Fruit fly (Drosophila melanogaster) whole organism, embryonic: ENCODE measurements around the gene CG3117.

Source experiments
- Antp ChIP-seq: fragments of 200-800 bp; sonication (Bioruptor generic); optimal IDR thresholded peaks from 3 replicates; lab custom pipeline; 2016; ENCODE audit warnings: missing biosample characterization, missing genetic modification characterization
- Atf6 ChIP-seq: fragments of 200-800 bp; sonication (Bioruptor generic); IDR thresholded peaks from 2 replicates; pipeline ENCODE4 v1.3.6; 2022; ENCODE audit warnings: missing biosample characterization, missing genetic modification characterization
- BtbVII ChIP-seq: fragments of 200-800 bp; sonication (Bioruptor generic); optimal IDR thresholded peaks from 3 replicates; lab custom pipeline; 2017; ENCODE audit warnings: missing biosample characterization, mild to moderate bottlenecking, missing genetic modification characterization
- CG12155 ChIP-seq: fragments of 200-800 bp; sonication (Bioruptor generic); optimal IDR thresholded peaks from 3 replicates; lab custom pipeline; 2016; ENCODE audit warnings: missing biosample characterization, missing genetic modification characterization
- CG13775 ChIP-seq: fragments of 200-800 bp; sonication (Bioruptor generic); optimal IDR thresholded peaks from 3 replicates; lab custom pipeline; 2017; ENCODE audit warnings: missing biosample characterization, mild to moderate bottlenecking, missing genetic modification characterization
- CG15269 ChIP-seq: fragments of 200-800 bp; sonication (Bioruptor generic); optimal IDR thresholded peaks from 2 replicates; lab custom pipeline; 2018; ENCODE audit warnings: missing biosample characterization, mild to moderate bottlenecking, missing genetic modification characterization, moderate library complexity
- CG15514 ChIP-seq: fragments of 200-800 bp; sonication (Bioruptor generic); optimal IDR thresholded peaks from 3 replicates; lab custom pipeline; 2017; ENCODE audit warnings: missing biosample characterization, missing genetic modification characterization, mild to moderate bottlenecking, moderate library complexity, missing genetic modification reagents
- CG17829 ChIP-seq: fragments of 200-800 bp; optimal IDR thresholded peaks from 2 replicates; lab custom pipeline; 2019; ENCODE audit warnings: missing biosample characterization, mild to moderate bottlenecking, missing genetic modification characterization, moderate library complexity
- CG18764 ChIP-seq: fragments of 200-800 bp; sonication (Bioruptor generic); optimal IDR thresholded peaks from 3 replicates; lab custom pipeline; 2016; ENCODE audit warnings: missing biosample characterization, missing genetic modification characterization
- CG2712 ChIP-seq: fragments of 200-800 bp; optimal IDR thresholded peaks from 3 replicates; lab custom pipeline; 2019; ENCODE audit warnings: missing biosample characterization, mild to moderate bottlenecking, missing genetic modification characterization, moderate library complexity
- CG3163 ChIP-seq: fragments of 200-800 bp; sonication (Bioruptor generic); optimal IDR thresholded peaks from 3 replicates; lab custom pipeline; 2016; ENCODE audit warnings: missing biosample characterization, missing genetic modification characterization
- CG32532 ChIP-seq: fragments of 200-800 bp; sonication (Bioruptor generic); IDR thresholded peaks from 2 replicates; pipeline ENCODE4 v1.3.6; 2022; ENCODE audit warnings: missing biosample characterization, missing genetic modification characterization
- CG34422 ChIP-seq: fragments of 200-800 bp; sonication (Bioruptor generic); IDR thresholded peaks from 3 replicates; pipeline ENCODE4 v1.3.6; 2022; ENCODE audit warnings: missing biosample characterization, missing genetic modification characterization
- CG3726 ChIP-seq: fragments of 200-800 bp; sonication (Bioruptor generic); IDR thresholded peaks from 3 replicates; pipeline ENCODE4, ENCODE4 v1.3.6; 2022; ENCODE audit warnings: missing biosample characterization, missing genetic modification characterization
- CG4282 ChIP-seq: fragments of 200-800 bp; sonication (Bioruptor generic); optimal IDR thresholded peaks from 2 replicates; lab custom pipeline; 2016; ENCODE audit warnings: missing biosample characterization, missing genetic modification characterization
- CG4820 ChIP-seq: fragments of 200-800 bp; sonication (Bioruptor generic); optimal IDR thresholded peaks from 3 replicates; lab custom pipeline; 2016; ENCODE audit warnings: missing biosample characterization, missing genetic modification characterization
- CG6272 ChIP-seq: fragments of 200-800 bp; sonication (Bioruptor generic); IDR thresholded peaks from 2 replicates; pipeline ENCODE4 v1.3.6; 2022; ENCODE audit warnings: missing biosample characterization, missing genetic modification characterization
- CG8290 ChIP-seq, 3 experiments: fragments of 200-800 bp; sonication (Bioruptor generic); optimal IDR thresholded peaks; 2 replicates each; lab custom pipeline; 2016 to 2019; ENCODE audit warnings: missing biosample characterization in 3 of 3, missing genetic modification characterization in 3 of 3, mild to moderate bottlenecking in 2 of 3, moderate library complexity in 1 of 3
- CG8388 ChIP-seq: fragments of 200-800 bp; sonication (Bioruptor generic); optimal IDR thresholded peaks from 2 replicates; lab custom pipeline; 2019; ENCODE audit warnings: missing biosample characterization, mild to moderate bottlenecking, missing genetic modification characterization, moderate library complexity
- CG8924 ChIP-seq: fragments of 200-800 bp; optimal IDR thresholded peaks from 3 replicates; lab custom pipeline; 2019; ENCODE audit warnings: missing biosample characterization, mild to moderate bottlenecking, missing genetic modification characterization, moderate library complexity
- CG8944 ChIP-seq: fragments of 200-800 bp; sonication (Bioruptor generic); optimal IDR thresholded peaks from 3 replicates; lab custom pipeline; 2016; ENCODE audit warnings: missing biosample characterization, missing genetic modification characterization
- D19B ChIP-seq: fragments of 200-800 bp; sonication (Bioruptor generic); optimal IDR thresholded peaks from 2 replicates; lab custom pipeline; 2017; ENCODE audit warnings: missing biosample characterization, mild to moderate bottlenecking, missing genetic modification characterization
- Gsc ChIP-seq: fragments of 200-800 bp; sonication (Bioruptor generic); IDR thresholded peaks from 2 replicates; pipeline ENCODE4 v1.3.6; 2022; ENCODE audit warnings: missing biosample characterization, missing genetic modification characterization
- Lim3 ChIP-seq: fragments of 200-800 bp; sonication (Bioruptor generic); IDR thresholded peaks from 2 replicates; pipeline ENCODE4 v1.3.6; 2022; ENCODE audit warnings: missing biosample characterization, missing genetic modification characterization
- NfI ChIP-seq: fragments of 200-800 bp; sonication (Bioruptor generic); optimal IDR thresholded peaks from 3 replicates; lab custom pipeline; 2018; ENCODE audit warnings: missing biosample characterization, mild to moderate bottlenecking, missing genetic modification characterization, moderate library complexity
- Optix ChIP-seq: fragments of 200-800 bp; sonication (Bioruptor generic); IDR thresholded peaks from 3 replicates; pipeline ENCODE4 v1.3.6; 2022; ENCODE audit warnings: missing biosample characterization, missing genetic modification characterization
- Rx ChIP-seq: fragments of 200-800 bp; sonication (Bioruptor generic); IDR thresholded peaks from 2 replicates; pipeline ENCODE4 v1.3.6; 2022; ENCODE audit warnings: missing biosample characterization, missing genetic modification characterization
- Sox100B ChIP-seq: fragments of 200-800 bp; sonication (Bioruptor generic); optimal IDR thresholded peaks from 3 replicates; lab custom pipeline; 2018; ENCODE audit warnings: missing biosample characterization, mild to moderate bottlenecking, missing genetic modification characterization
- Ssrp ChIP-seq: fragments of 200-800 bp; sonication (Bioruptor generic); optimal IDR thresholded peaks from 2 replicates; lab custom pipeline; 2018; ENCODE audit warnings: missing biosample characterization, mild to moderate bottlenecking, missing genetic modification characterization, moderate library complexity
- Xbp1 ChIP-seq: fragments of 200-800 bp; sonication (Bioruptor generic); optimal IDR thresholded peaks from 3 replicates; lab custom pipeline; 2016; ENCODE audit warnings: missing biosample characterization, mild to moderate bottlenecking, missing genetic modification characterization
- btn ChIP-seq: fragments of 200-800 bp; sonication (Bioruptor generic); optimal IDR thresholded peaks from 2 replicates; lab custom pipeline; 2016; ENCODE audit warnings: missing biosample characterization, missing genetic modification characterization
- cad ChIP-seq: fragments of >200 bp; optimal IDR thresholded peaks from 2 replicates; lab custom pipeline; 2017; ENCODE audit warnings: missing biosample characterization, missing genetic modification characterization
- ci ChIP-seq: fragments of 200-800 bp; sonication (Bioruptor generic); IDR thresholded peaks from 3 replicates; pipeline ENCODE4 v1.3.6; 2022; ENCODE audit warnings: missing biosample characterization, missing genetic modification characterization
- dimm ChIP-seq: fragments of 200-800 bp; sonication (Bioruptor generic); IDR thresholded peaks from 2 replicates; pipeline ENCODE4 v1.3.6; 2022; ENCODE audit warnings: missing biosample characterization, missing genetic modification characterization
- ftz-f1 ChIP-seq: fragments of 200-800 bp; sonication (Bioruptor generic); optimal IDR thresholded peaks from 2 replicates; lab custom pipeline; 2016; ENCODE audit warnings: missing biosample characterization, missing genetic modification characterization
- gcm2 ChIP-seq: fragments of 200-800 bp; sonication (Bioruptor generic); optimal IDR thresholded peaks from 2 replicates; lab custom pipeline; 2016; ENCODE audit warnings: missing biosample characterization, missing genetic modification characterization
- hth ChIP-seq: fragments of >200 bp; optimal IDR thresholded peaks from 2 replicates; lab custom pipeline; 2017; ENCODE audit warnings: inconsistent platforms
- ken ChIP-seq: fragments of 200-800 bp; sonication (Bioruptor generic); IDR thresholded peaks from 3 replicates; pipeline ENCODE4 v1.3.6; 2022; ENCODE audit warnings: missing biosample characterization, missing genetic modification characterization
- lov ChIP-seq, 2 experiments: fragments of 200-800 bp in 1 of 2; fragments of >200 bp in 1 of 2; sonication (Bioruptor generic) in 1 of 2; IDR thresholded peaks in 1 of 2; optimal IDR thresholded peaks in 1 of 2; 2 replicates in 1 of 2; 3 replicates in 1 of 2; pipeline versions ENCODE4 v1.3.6 to Lab custom; 2017 to 2022; ENCODE audit warnings: missing biosample characterization in 1 of 2, missing genetic modification characterization in 1 of 2
- luna ChIP-seq: fragments of 200-800 bp; sonication (Bioruptor generic); optimal IDR thresholded peaks from 2 replicates; lab custom pipeline; 2016; ENCODE audit warnings: missing biosample characterization, missing genetic modification characterization
- nerfin-2 ChIP-seq: fragments of 200-800 bp; sonication (Bioruptor generic); IDR thresholded peaks from 2 replicates; pipeline ENCODE4 v1.3.6; 2022; ENCODE audit warnings: missing biosample characterization, missing genetic modification characterization; ENCODE audit not compliant: partially characterized antibody
- onecut ChIP-seq: fragments of 200-800 bp; sonication (Bioruptor generic); IDR thresholded peaks from 2 replicates; pipeline ENCODE4 v1.3.6; 2022; ENCODE audit warnings: missing biosample characterization, missing genetic modification characterization
- p53 ChIP-seq: fragments of 200-800 bp; sonication (Bioruptor generic); optimal IDR thresholded peaks from 2 replicates; lab custom pipeline; 2016; ENCODE audit warnings: missing biosample characterization, missing genetic modification characterization
- sima ChIP-seq: fragments of 200-800 bp; sonication (Bioruptor generic); optimal IDR thresholded peaks from 2 replicates; lab custom pipeline; 2016; ENCODE audit warnings: missing biosample characterization, missing genetic modification characterization
- slbo ChIP-seq: fragments of 200-800 bp; sonication (Bioruptor generic); IDR thresholded peaks from 2 replicates; pipeline ENCODE4 v1.3.6; 2022; ENCODE audit warnings: missing biosample characterization, missing genetic modification characterization
- sr ChIP-seq: fragments of 200-800 bp; sonication (Bioruptor generic); IDR thresholded peaks from 3 replicates; pipeline ENCODE4 v1.3.6; 2022; ENCODE audit warnings: missing biosample characterization, missing genetic modification characterization
- ttk ChIP-seq: fragments of 200-800 bp; sonication (Bioruptor generic); IDR thresholded peaks from 2 replicates; pipeline ENCODE4 v2.1.2; 2022; ENCODE audit warnings: missing biosample characterization, missing genetic modification characterization
- vfl ChIP-seq: fragments of 200-800 bp; sonication (Bioruptor generic); optimal IDR thresholded peaks from 2 replicates; lab custom pipeline; 2016; ENCODE audit warnings: missing biosample characterization, missing genetic modification characterization
- wor ChIP-seq: fragments of 200-800 bp; sonication (Bioruptor generic); IDR thresholded peaks from 2 replicates; pipeline ENCODE4 v1.3.6; 2022; ENCODE audit warnings: missing biosample characterization, missing genetic modification characterization

The CG3117 gene

dm6 chr2L:2855773-2856615 lies 9.0 kb upstream of the CG3117 start, which contains the start of the genes CG3104 and RpS21 (continued):
- TF ChIP-seq luna (GFP tag; lab: Kevin White, UChicago) (peak; percentile 50), Ssrp (tag; lab: Kevin White, UChicago) (peak; percentile 66), ci (peak; percentile 96), wor (GFP tag; lab: Robert Waterston, UW) (peak; percentile 67), dimm (GFP tag; lab: Robert Waterston, UW) (peak; percentile 66), CG6272 (GFP tag; lab: Robert Waterston, UW) (peak; percentile 68), CG32532 (GFP tag; lab: Robert Waterston, UW) (peak; percentile 95), CG18764 (GFP tag; lab: Kevin White, UChicago) (peak; percentile 82), CG17829 (tag; lab: Kevin White, UChicago) (peak; percentile 82), CG15269 (tag; lab: Kevin White, UChicago) (peak; percentile 72), p53 (GFP tag; lab: Kevin White, UChicago) (peak; percentile 77), CG13775 (GFP tag; lab: Kevin White, UChicago) (peak; percentile 93), CG4282 (GFP tag; lab: Kevin White, UChicago) (peak; percentile 75), CG2712 (tag; lab: Kevin White, UChicago) (peak; percentile 83), D19B (GFP tag; lab: Kevin White, UChicago) (peak; percentile 56), lov (optimal IDR thresholded peaks at IDR 0.05; lab: Kevin White, UChicago) (no peak), lov (GFP tag; IDR thresholded peaks at IDR 0.05; lab: Robert Waterston, UW) (peak; percentile 94), ttk (GFP tag; lab: Robert Waterston, UW) (peak; percentile 85), CG8290 (GFP tag; optimal IDR thresholded peaks at IDR 0.05; lab: Kevin White, UChicago) (peak; percentile 86), CG8290 (tag; optimal IDR thresholded peaks at IDR 0.05; lab: Kevin White, UChicago) (peak; percentile 85 to 92), CG3726 (GFP tag; lab: Robert Waterston, UW) (peak; percentile 79; the same call in 1 of the 3 replicates), onecut (peak; percentile 91), CG4820 (GFP tag; lab: Kevin White, UChicago) (peak; percentile 72), Gsc (GFP tag; lab: Robert Waterston, UW) (no peak), gcm2 (peak; percentile 76), BtbVII (GFP tag; lab: Kevin White, UChicago) (peak; percentile 65), Atf6 (peak; percentile 82), btn (peak; percentile 28), Sox100B (peak; percentile 81), sima (GFP tag; lab: Kevin White, UChicago) (no peak), CG8388 (GFP tag; lab: Kevin White, UChicago) (peak; percentile 55), CG8924 (tag; lab: Kevin White, UChicago) (peak; percentile 60), vfl (peak; percentile 12), Lim3 (0 out of 2 replicates have a peak, but pooled peaks have one; percentile 33), CG3163 (GFP tag; lab: Kevin White, UChicago) (peak; percentile 68), CG15514 (GFP tag; lab: Kevin White, UChicago) (peak; percentile 88), cad (GFP tag; lab: Kevin White, UChicago) (no peak), CG12155 (GFP tag; lab: Kevin White, UChicago) (peak; percentile 87), CG8944 (GFP tag; lab: Kevin White, UChicago) (peak; percentile 83), Optix (peak; percentile 82), Rx (GFP tag; lab: Robert Waterston, UW) (peak; percentile 90), NfI (GFP tag; lab: Kevin White, UChicago) (peak; percentile 93), Antp (GFP tag; lab: Kevin White, UChicago) (peak; percentile 88), ken (GFP tag; lab: Robert Waterston, UW) (peak; percentile 95), Xbp1 (GFP tag; lab: Kevin White, UChicago) (peak; percentile 92), sr (GFP tag; lab: Robert Waterston, UW) (peak; percentile 91), hth (no peak), slbo (GFP tag; lab: Robert Waterston, UW) (peak; percentile 97), nerfin-2 (no peak), ftz-f1 (GFP tag; lab: Kevin White, UChicago) (peak; percentile 35), CG34422 (peak; percentile 94)
